Worm (Caenorhabditis elegans) whole organism, late embryonic: ENCODE data around the gene srw-69.

ENCODE experiments used
- F13H6.1 ChIP-seq: sonication (generic microtip); optimal IDR thresholded peaks from 2 replicates; lab custom pipeline; 2016; ENCODE audit warnings: missing genetic modification characterization, missing compliant biosample characterization
- K02D7.2 ChIP-seq: sonication (generic microtip); optimal IDR thresholded peaks from 2 replicates; lab custom pipeline; 2017; ENCODE audit warnings: mild to moderate bottlenecking, missing genetic modification characterization, missing compliant biosample characterization
- K09A11.1 ChIP-seq: sonication (generic microtip); optimal IDR thresholded peaks from 2 replicates; lab custom pipeline; 2017; ENCODE audit warnings: antibody characterized with exemption, mild to moderate bottlenecking, missing genetic modification characterization, missing compliant biosample characterization; ENCODE audit not compliant: insufficient read depth
- ceh-18 ChIP-seq: sonication (generic microtip); optimal IDR thresholded peaks from 2 replicates; lab custom pipeline; 2016; ENCODE audit warnings: missing genetic modification characterization, missing compliant biosample characterization
- ceh-2 ChIP-seq: sonication (generic microtip); optimal IDR thresholded peaks from 2 replicates; lab custom pipeline; 2016; ENCODE audit warnings: missing genotype, missing genetic modification characterization, missing compliant biosample characterization
- ceh-24 ChIP-seq: sonication (generic microtip); optimal IDR thresholded peaks from 2 replicates; lab custom pipeline; 2016; ENCODE audit warnings: mild to moderate bottlenecking, missing genetic modification characterization, missing compliant biosample characterization
- ceh-30 ChIP-seq: fragments of 150-350 bp; optimal IDR thresholded peaks from 2 replicates; lab custom pipeline; 2014; ENCODE audit warnings: missing biosample characterization, missing genetic modification characterization
- ceh-34 ChIP-seq: sonication (generic microtip); optimal IDR thresholded peaks from 2 replicates; lab custom pipeline; 2016; ENCODE audit warnings: mild to moderate bottlenecking, missing genetic modification characterization, missing compliant biosample characterization
- ceh-45 ChIP-seq: fragments of 200-800 bp; sonication (Bioruptor generic); IDR thresholded peaks from 2 replicates; pipeline ENCODE4 v1.3.6; 2022; ENCODE audit warnings: missing genetic modification reagents, missing genetic modification characterization, missing compliant biosample characterization
- ceh-48 ChIP-seq: sonication (generic microtip); optimal IDR thresholded peaks from 2 replicates; lab custom pipeline; 2016; ENCODE audit warnings: missing genetic modification characterization, inconsistent platforms, missing compliant biosample characterization
- dmd-4 ChIP-seq: sonication (generic microtip); optimal IDR thresholded peaks from 2 replicates; lab custom pipeline; 2016; ENCODE audit warnings: borderline replicate concordance, missing genetic modification characterization, missing compliant biosample characterization
- dve-1 ChIP-seq: sonication (generic microtip); optimal IDR thresholded peaks from 2 replicates; lab custom pipeline; 2017; ENCODE audit warnings: antibody characterized with exemption, mild to moderate bottlenecking, missing genetic modification characterization, missing compliant biosample characterization
- elt-4 ChIP-seq: sonication (generic microtip); optimal IDR thresholded peaks from 2 replicates; lab custom pipeline; 2016; ENCODE audit warnings: missing genetic modification characterization, missing compliant biosample characterization
- ets-4 ChIP-seq: sonication (generic microtip); optimal IDR thresholded peaks from 2 replicates; lab custom pipeline; 2016; ENCODE audit warnings: missing genetic modification characterization, missing compliant biosample characterization
- fkh-6 ChIP-seq: sonication (generic microtip); optimal IDR thresholded peaks from 2 replicates; lab custom pipeline; 2016; ENCODE audit warnings: missing genetic modification characterization, missing compliant biosample characterization
- gmeb-2 ChIP-seq: sonication (generic microtip); optimal IDR thresholded peaks from 2 replicates; lab custom pipeline; 2016; ENCODE audit warnings: missing genetic modification characterization, inconsistent platforms, missing compliant biosample characterization
- hlh-15 ChIP-seq: sonication (generic microtip); optimal IDR thresholded peaks from 2 replicates; lab custom pipeline; 2016; ENCODE audit warnings: missing genetic modification characterization, missing compliant biosample characterization
- hlh-8 ChIP-seq: sonication (generic microtip); optimal IDR thresholded peaks from 2 replicates; lab custom pipeline; 2016; ENCODE audit warnings: missing genotype, missing genetic modification characterization, missing compliant biosample characterization
- lim-6 ChIP-seq: sonication (generic microtip); optimal IDR thresholded peaks from 2 replicates; lab custom pipeline; 2016; ENCODE audit warnings: missing genetic modification characterization, missing compliant biosample characterization
- lin-11 ChIP-seq: fragments of 200-800 bp; sonication (Bioruptor generic); optimal IDR thresholded peaks from 2 replicates; lab custom pipeline; 2018; ENCODE audit warnings: mild to moderate bottlenecking, missing genetic modification characterization, missing compliant biosample characterization
- mec-3 ChIP-seq: sonication (generic microtip); optimal IDR thresholded peaks from 2 replicates; lab custom pipeline; 2016; ENCODE audit warnings: borderline replicate concordance, missing genetic modification characterization, missing compliant biosample characterization
- nfya-1 ChIP-seq: sonication (generic microtip); optimal IDR thresholded peaks from 2 replicates; lab custom pipeline; 2017; ENCODE audit warnings: missing genetic modification characterization, mild to moderate bottlenecking, missing compliant biosample characterization, antibody characterized with exemption, moderate library complexity
- nhr-11 ChIP-seq: fragments of 150-350 bp; optimal IDR thresholded peaks from 2 replicates; lab custom pipeline; 2014; ENCODE audit warnings: missing biosample characterization, missing genetic modification characterization
- npax-4 ChIP-seq: sonication (generic microtip); optimal IDR thresholded peaks from 2 replicates; lab custom pipeline; 2016; ENCODE audit warnings: missing genetic modification characterization, missing compliant biosample characterization
- odd-2 ChIP-seq: sonication (generic microtip); optimal IDR thresholded peaks from 2 replicates; lab custom pipeline; 2017; ENCODE audit warnings: antibody characterized with exemption, mild to moderate bottlenecking, missing genetic modification characterization, missing compliant biosample characterization
- pag-3 ChIP-seq: sonication (generic microtip); optimal IDR thresholded peaks from 2 replicates; lab custom pipeline; 2016; ENCODE audit warnings: missing compliant biosample characterization, missing genetic modification characterization, borderline replicate concordance
- pax-1 ChIP-seq: fragments of 150-350 bp; optimal IDR thresholded peaks from 2 replicates; lab custom pipeline; 2014; ENCODE audit warnings: missing biosample characterization, missing genetic modification characterization
- pha-4 ChIP-seq: fragments of 150-350 bp; optimal IDR thresholded peaks from 2 replicates; lab custom pipeline; 2018; ENCODE audit warnings: missing biosample characterization, missing genetic modification reagents, missing genetic modification characterization
- pqm-1 ChIP-seq: sonication (generic microtip); optimal IDR thresholded peaks from 2 replicates; lab custom pipeline; 2016; ENCODE audit warnings: missing genetic modification characterization, missing compliant biosample characterization
- sox-4 ChIP-seq: sonication (generic microtip); optimal IDR thresholded peaks from 2 replicates; lab custom pipeline; 2017; ENCODE audit warnings: mild to moderate bottlenecking, missing genetic modification characterization, inconsistent platforms, missing compliant biosample characterization
- syd-9 ChIP-seq: sonication (generic microtip); optimal IDR thresholded peaks from 2 replicates; lab custom pipeline; 2016; ENCODE audit warnings: mild to moderate bottlenecking, missing genetic modification characterization, moderate library complexity, missing compliant biosample characterization
- unc-86 ChIP-seq: sonication (generic microtip); optimal IDR thresholded peaks from 2 replicates; lab custom pipeline; 2016; ENCODE audit warnings: missing genetic modification characterization, missing compliant biosample characterization
- zip-5 ChIP-seq: sonication (generic microtip); optimal IDR thresholded peaks from 2 replicates; lab custom pipeline; 2016; ENCODE audit warnings: missing genetic modification characterization, missing compliant biosample characterization
- ztf-16 ChIP-seq: sonication (generic microtip); optimal IDR thresholded peaks from 2 replicates; lab custom pipeline; 2017; ENCODE audit warnings: missing genetic modification characterization, missing compliant biosample characterization

The srw-69 gene

DNA sequence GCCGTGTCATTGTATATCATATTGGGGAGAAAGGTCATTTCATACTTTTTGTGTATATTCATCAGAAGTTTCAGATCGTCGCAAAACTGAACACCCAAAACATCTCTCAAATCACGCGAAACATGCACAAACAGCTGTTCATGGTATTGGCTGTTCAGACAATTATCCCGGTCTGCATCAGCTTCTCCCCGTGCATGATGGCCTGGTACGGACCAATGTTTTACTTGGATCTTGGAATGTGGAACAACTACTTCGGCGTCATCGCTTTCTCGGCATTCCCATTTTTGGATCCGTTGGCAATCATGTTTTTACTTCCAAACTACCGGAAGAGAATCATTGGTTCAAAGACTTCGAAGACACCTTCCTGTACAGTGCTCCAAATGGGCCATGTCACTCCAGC is 25.3 kb downstream of the srw-69 start:
- TF ChIP-seq fkh-6 (no peak), F13H6.1 (tag; lab: Kevin White, UChicago) (no peak), ztf-16 (no peak), ceh-2 (tag; lab: Kevin White, UChicago) (no peak), hlh-8 (no peak), pqm-1 (tag; lab: Kevin White, UChicago) (no peak), nhr-11 (tag; lab: Kevin White, UChicago) (no peak), ceh-48 (tag; lab: Kevin White, UChicago) (no peak), dve-1 (tag; lab: Kevin White, UChicago) (no peak), npax-4 (no peak), K02D7.2 (no peak)

DNA sequence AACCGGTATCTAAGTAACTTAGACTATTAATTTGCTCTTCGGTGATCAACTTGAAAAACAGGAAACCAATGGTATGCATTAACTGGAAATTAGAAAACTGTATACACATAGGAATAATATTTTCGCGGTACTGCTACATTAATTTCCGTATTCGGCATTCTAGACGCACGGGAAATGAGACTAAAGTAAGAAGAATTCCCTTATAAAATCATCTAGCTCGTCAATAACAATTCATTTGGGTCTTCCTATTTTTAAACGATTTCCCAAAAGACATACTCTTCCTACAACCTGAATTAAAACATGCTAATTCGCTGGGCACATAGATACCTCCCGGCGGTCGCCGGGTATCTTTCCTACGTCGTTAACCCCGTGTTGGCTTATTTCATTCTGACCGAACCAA is 26.4 kb downstream of the srw-69 start, which contains the start of gene srj-13:
TSS of gene srj-13 (plus strand) at position 301 of the 400 bp plus-strand sequence.
- TF ChIP-seq K09A11.1 (tag; lab: Kevin White, UChicago) (no peak), pag-3 (tag; lab: Kevin White, UChicago) (no peak), nfya-1 (no peak), lim-6 (tag; lab: Kevin White, UChicago) (no peak), hlh-15 (no peak), dmd-4 (tag; lab: Kevin White, UChicago) (no peak), F13H6.1 (tag; lab: Kevin White, UChicago) (no peak), ceh-30 (tag; lab: Kevin White, UChicago) (no peak), hlh-8 (no peak), ceh-18 (tag; lab: Kevin White, UChicago) (no peak)

ce11 chrV:7400588-7400987 is 28.2 kb downstream of the srw-69 start, which contains the start of gene srx-60:
srx-60 (plus strand) TSS chrV:7400888.
- TF ChIP-seq ets-4 = no peak
- TF ChIP-seq ceh-45 (GFP tag; lab: Robert Waterston, UW) = no peak
- TF ChIP-seq K02D7.2 = no peak
- no peak for TF ChIP-seq hlh-15
- no peak for TF ChIP-seq pha-4 (tag; lab: Kevin White, UChicago)
- no peak for TF ChIP-seq odd-2
- TF ChIP-seq ceh-18 (tag; lab: Kevin White, UChicago) = no peak
- TF ChIP-seq ceh-34 (tag; lab: Kevin White, UChicago) = no peak

- TF ChIP-seq mec-3 (no peak), ceh-24 (tag; lab: Kevin White, UChicago) (no peak), fkh-6 (no peak)
These were observed 28.7 kb downstream of the srw-69 start, which contains the start of gene cnc-9 for ce11 chrV:7400095-7400494. cnc-9 (minus strand) TSS chrV:7400195.

DNA sequence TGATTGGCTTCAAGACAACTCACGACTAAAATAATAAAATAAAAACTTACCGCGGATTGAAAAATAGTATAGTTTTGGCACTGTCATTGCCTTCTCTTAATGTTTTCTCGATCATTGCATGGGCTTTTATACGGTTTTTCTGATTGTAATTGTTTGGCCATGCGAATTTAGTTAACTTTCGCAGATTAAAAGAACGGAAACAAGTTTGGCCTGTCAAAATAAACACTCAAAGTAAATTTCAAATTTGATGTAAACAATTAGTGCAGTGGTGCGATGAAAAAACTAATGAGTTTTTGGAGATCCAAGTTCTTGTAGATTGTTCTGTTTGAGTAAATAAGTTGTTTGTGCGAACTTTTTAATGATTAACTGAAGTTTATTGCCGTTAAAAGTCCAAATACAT is 29.6 kb downstream of the srw-69 start, which contains the start of gene gst-41:
TSS of gene gst-41 (minus strand) at position 101 of the 400 bp plus-strand sequence.
- no peak for TF ChIP-seq gmeb-2 (tag; lab: Kevin White, UChicago)
- no peak for TF ChIP-seq zip-5 (tag; lab: Kevin White, UChicago)
- no peak for TF ChIP-seq elt-4
- TF ChIP-seq syd-9 (tag; lab: Kevin White, UChicago) = no peak
- TF ChIP-seq sox-4 (tag; lab: Kevin White, UChicago) = no peak
- no peak for TF ChIP-seq hlh-15
- TF ChIP-seq pax-1 (tag; lab: Kevin White, UChicago) = no peak
- no peak for TF ChIP-seq lin-11 (tag; lab: Kevin White, UChicago)
- TF ChIP-seq unc-86 (tag; lab: Kevin White, UChicago) = no peak
- TF ChIP-seq ceh-30 (tag; lab: Kevin White, UChicago) = no peak
